Fruit fly (Drosophila melanogaster) whole organism, embryonic: ENCODE data around the gene CG7579.

ENCODE experiments used
- CG4424 ChIP-seq: fragments of 200-800 bp; sonication (Bioruptor generic); optimal IDR thresholded peaks from 3 replicates; lab custom pipeline; 2016; ENCODE audit warnings: missing biosample characterization, missing genetic modification characterization
- CHES-1-like ChIP-seq: fragments of 200-800 bp; sonication (Bioruptor generic); optimal IDR thresholded peaks from 2 replicates; lab custom pipeline; 2016; ENCODE audit warnings: missing biosample characterization, missing genetic modification characterization
- Side ChIP-seq: fragments of 200-800 bp; sonication (Bioruptor generic); optimal IDR thresholded peaks from 2 replicates; lab custom pipeline; 2016; ENCODE audit warnings: missing biosample characterization, missing genetic modification characterization
- h ChIP-seq: fragments of >200 bp; optimal IDR thresholded peaks from 2 replicates; lab custom pipeline; 2017
- kah ChIP-seq: fragments of 200-800 bp; sonication (Bioruptor generic); optimal IDR thresholded peaks from 2 replicates; lab custom pipeline; 2018; ENCODE audit warnings: missing biosample characterization, mild to moderate bottlenecking, missing genetic modification characterization

- no peak for TF ChIP-seq Side (GFP tag; lab: Kevin White, UChicago)
- no peak for TF ChIP-seq kah (GFP tag; lab: Kevin White, UChicago)
- no peak for TF ChIP-seq h (lab: Kevin White, UChicago)
- no peak for TF ChIP-seq CG4424 (GFP tag; lab: Kevin White, UChicago)
- no peak for TF ChIP-seq CHES-1-like (GFP tag; lab: Kevin White, UChicago)
Measured at dm6 chr3L:15660915-15661314, 22.3 kb downstream of the CG7579 start, which contains the start of the genes Eig71Ej and Eig71Ek.
